Worm (Caenorhabditis elegans): ENCODE measurements around the gene hsb-1.

DNA sequence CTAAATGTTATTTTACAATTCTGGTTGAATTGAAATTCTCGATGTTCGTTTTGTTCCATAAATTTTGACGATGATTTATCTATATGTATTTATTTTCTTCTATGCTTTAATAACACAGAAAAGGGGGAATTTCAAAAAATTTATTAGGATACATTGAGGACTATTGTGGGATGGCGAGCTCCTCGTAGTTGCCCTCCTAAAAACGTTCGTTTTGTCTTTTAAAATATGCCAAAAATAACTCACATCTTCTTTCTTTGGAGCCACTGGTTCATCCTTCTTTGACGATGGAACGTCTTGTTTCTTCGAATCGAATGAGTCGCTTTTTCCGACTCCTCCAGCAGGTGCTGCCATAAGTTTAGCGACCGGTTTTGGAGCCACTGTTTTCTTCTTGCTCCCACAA lies 3.5 kb upstream of the hsb-1 start:
- TF ChIP-seq F13H6.1 (tag; optimal IDR thresholded peaks at IDR 0.05) (no peak), nhr-12 (tag; optimal IDR thresholded peaks at IDR 0.05) (no peak), nhr-11 (tag; optimal IDR thresholded peaks at IDR 0.05) (no peak), zag-1 (tag; optimal IDR thresholded peaks at IDR 0.05) (no peak), ZK546.5 (tag; optimal IDR thresholded peaks at IDR 0.05) (no peak), nhr-21 (tag; optimal IDR thresholded peaks at IDR 0.05) (no peak), elt-1 (tag; optimal IDR thresholded peaks at IDR 0.05) (no peak), mdl-1 (tag; optimal IDR thresholded peaks at IDR 0.05) (no peak), lin-13 (GFP tag; optimal IDR thresholded peaks at IDR 0.05) (no peak), egl-27 (tag; optimal IDR thresholded peaks at IDR 0.05) (no peak), skn-1 (tag; optimal IDR thresholded peaks at IDR 0.05) (no peak)
